Fruit fly (Drosophila melanogaster) whole organism: ENCODE results near the gene Miox.

ENCODE experiments used
- EcR ChIP-seq, 2 experiments: fragments of >200 bp; optimal IDR thresholded peaks; 2 replicates each; lab custom pipeline; 2017; ENCODE audit warnings: missing biosample characterization in 2 of 2, missing genetic modification characterization in 2 of 2, missing genetic modification reagents in 2 of 2
- usp ChIP-seq: fragments of >200 bp; optimal IDR thresholded peaks from 2 replicates; lab custom pipeline; 2017; ENCODE audit warnings: missing biosample characterization, missing genetic modification characterization, mixed read lengths

- TF ChIP-seq EcR (GFP tag; optimal IDR thresholded peaks at IDR 0.05; lab: Kevin White, UChicago) (no peak), usp (GFP tag; lab: Kevin White, UChicago) (no peak)
Observed at dm6 chr3L:12163693-12164092, 21.1 kb upstream of the Miox start, which contains the start of gene CG9760.
